Worm (Caenorhabditis elegans): ENCODE data around the gene hlh-12.

Gene hlh-12

ce11 chrIV:8456899-8457298 is 22.3 kb downstream of the hlh-12 start, which contains the start of gene syx-4:
TSS of gene syx-4 (plus strand) at chrIV:8457280.
- TF ChIP-seq ZK546.5 (tag; optimal IDR thresholded peaks at IDR 0.05) (no peak), lin-39 (tag; optimal IDR thresholded peaks at IDR 0.05) (no peak), unc-62 (GFP tag; optimal IDR thresholded peaks at IDR 0.05) (no peak), ztf-4 (tag; optimal IDR thresholded peaks at IDR 0.05) (no peak), zag-1 (tag; optimal IDR thresholded peaks at IDR 0.05) (no peak), nhr-25 (tag; optimal IDR thresholded peaks at IDR 0.05) (no peak), nhr-11 (tag; optimal IDR thresholded peaks at IDR 0.05) (no peak), snpc-4 (tag; optimal IDR thresholded peaks at IDR 0.05) (no peak), nhr-129 (tag; optimal IDR thresholded peaks at IDR 0.05) (no peak), ceh-82 (tag; optimal IDR thresholded peaks at IDR 0.05) (no peak), dmd-4 (tag; optimal IDR thresholded peaks at IDR 0.05) (no peak), C34F6.9 (tag; optimal IDR thresholded peaks at IDR 0.05) (no peak), aly-2 (tag; optimal IDR thresholded peaks at IDR 0.05) (no peak), skn-1 (tag; optimal IDR thresholded peaks at IDR 0.05) (no peak), unc-39 (tag; optimal IDR thresholded peaks at IDR 0.05) (no peak), blmp-1 (tag; optimal IDR thresholded peaks at IDR 0.05; ENCODE audit: insufficient read depth) (no peak)

ce11 chrIV:8454076-8454475 is 25.2 kb downstream of the hlh-12 start:
- TF ChIP-seq ZK546.5 (tag; optimal IDR thresholded peaks at IDR 0.05) (no peak), fos-1 (tag; optimal IDR thresholded peaks at IDR 0.05) (peak; percentile 44)

ce11 chrIV:8453178-8453577 is 26.1 kb downstream of the hlh-12 start:
- TF ChIP-seq gmeb-1 (tag; optimal IDR thresholded peaks at IDR 0.05) (peak; percentile 19), unc-55 (GFP tag; optimal IDR thresholded peaks at IDR 0.05) (no peak), C34F6.9 (tag; optimal IDR thresholded peaks at IDR 0.05) (no peak), ztf-1 (GFP tag; conservative IDR thresholded peaks at IDR 0.05) (no peak), ceh-82 (tag; optimal IDR thresholded peaks at IDR 0.05) (no peak), ztf-4 (tag; optimal IDR thresholded peaks at IDR 0.05) (no peak), lsy-2 (tag; optimal IDR thresholded peaks at IDR 0.05) (no peak), nhr-21 (tag; optimal IDR thresholded peaks at IDR 0.05) (no peak), nhr-129 (tag; optimal IDR thresholded peaks at IDR 0.05) (peak; percentile 4), nhr-10 (tag; optimal IDR thresholded peaks at IDR 0.05) (no peak), sma-9 (GFP tag; optimal IDR thresholded peaks at IDR 0.05) (peak; percentile 55), sma-9 (tag; optimal IDR thresholded peaks at IDR 0.05) (no peak), crh-2 (tag; optimal IDR thresholded peaks at IDR 0.05) (peak; percentile 63), mbf-1 (tag; optimal IDR thresholded peaks at IDR 0.05) (no peak), fos-1 (tag; optimal IDR thresholded peaks at IDR 0.05) (peak; percentile 65)

- peak; percentile 34 for TF ChIP-seq fos-1 (tag; optimal IDR thresholded peaks at IDR 0.05)
- TF ChIP-seq sma-9 (GFP tag; optimal IDR thresholded peaks at IDR 0.05), result peak; percentile 15
- no peak for TF ChIP-seq sma-9 (tag; optimal IDR thresholded peaks at IDR 0.05)
- no peak for TF ChIP-seq lin-39 (tag; optimal IDR thresholded peaks at IDR 0.05)
Observed at ce11 chrIV:8451709-8452248, 27.5 kb downstream of the hlh-12 start, which contains the start of gene eppl-1. TSS of gene eppl-1 (minus strand) at chrIV:8451759.

- TF ChIP-seq dmd-4 (tag; optimal IDR thresholded peaks at IDR 0.05), result no peak
- TF ChIP-seq fos-1 (tag; optimal IDR thresholded peaks at IDR 0.05), result peak; percentile 86
- TF ChIP-seq ztf-1 (GFP tag; conservative IDR thresholded peaks at IDR 0.05), result no peak
- TF ChIP-seq crh-2 (tag; optimal IDR thresholded peaks at IDR 0.05), result peak; percentile 48
- TF ChIP-seq lin-11 (tag; optimal IDR thresholded peaks at IDR 0.05), result no peak
- peak; percentile 71 for TF ChIP-seq sma-9 (GFP tag; optimal IDR thresholded peaks at IDR 0.05)
- no peak for TF ChIP-seq sma-9 (tag; optimal IDR thresholded peaks at IDR 0.05)
- peak; percentile 38 for TF ChIP-seq gmeb-1 (tag; optimal IDR thresholded peaks at IDR 0.05)
Observed at ce11 chrIV:8450534-8450933, 28.7 kb downstream of the hlh-12 start.

- TF ChIP-seq sma-9 (GFP tag; optimal IDR thresholded peaks at IDR 0.05) (no peak), sma-9 (tag; optimal IDR thresholded peaks at IDR 0.05) (no peak), nhr-23 (tag; optimal IDR thresholded peaks at IDR 0.05) (no peak), nhr-237 (tag; optimal IDR thresholded peaks at IDR 0.05) (no peak), egl-27 (tag; optimal IDR thresholded peaks at IDR 0.05) (no peak)
Observed at ce11 chrIV:8449869-8450268, 29.4 kb downstream of the hlh-12 start.

All from whole organism, L2 larva.